Worm (Caenorhabditis elegans): ENCODE measurements around the gene K02E11.4.

Gene K02E11.4

ce11 chrV:14267326-14267942, 19.5 kb upstream of the K02E11.4 start:
- TF ChIP-seq W03F9.2 (tag; optimal IDR thresholded peaks at IDR 0.05): no peak
- TF ChIP-seq him-1 (tag; optimal IDR thresholded peaks at IDR 0.05): no peak
- TF ChIP-seq dao-5 (tag; optimal IDR thresholded peaks at IDR 0.05): no peak

ce11 chrV:14260831-14261230, 12.9 kb upstream of the K02E11.4 start, which contains the start of gene F40G12.2:
Gene F40G12.2, minus strand, starts transcription at chrV:14260931.
- TF ChIP-seq W03F9.2 (tag; optimal IDR thresholded peaks at IDR 0.05) (no peak), dao-5 (tag; optimal IDR thresholded peaks at IDR 0.05) (no peak), him-1 (tag; optimal IDR thresholded peaks at IDR 0.05) (no peak)

ce11 chrV:14256813-14257212, 8.9 kb upstream of the K02E11.4 start, which contains the start of gene sre-8:
Gene sre-8, plus strand, starts transcription at chrV:14257113.
- no peak for TF ChIP-seq W03F9.2 (tag; optimal IDR thresholded peaks at IDR 0.05)
- TF ChIP-seq dao-5 (tag; optimal IDR thresholded peaks at IDR 0.05): no peak
- TF ChIP-seq him-1 (tag; optimal IDR thresholded peaks at IDR 0.05): no peak

- TF ChIP-seq dao-5 (tag; optimal IDR thresholded peaks at IDR 0.05): no peak
- no peak for TF ChIP-seq W03F9.2 (tag; optimal IDR thresholded peaks at IDR 0.05)
- no peak for TF ChIP-seq him-1 (tag; optimal IDR thresholded peaks at IDR 0.05)
Observed at ce11 chrV:14254221-14254620, 6.3 kb upstream of the K02E11.4 start, which contains the start of gene K02E11.7. Gene K02E11.7, minus strand, starts transcription at chrV:14254321.

- TF ChIP-seq him-1 (tag; optimal IDR thresholded peaks at IDR 0.05): no peak
- no peak for TF ChIP-seq W03F9.2 (tag; optimal IDR thresholded peaks at IDR 0.05)
Observed at ce11 chrV:14252025-14252424, 4.1 kb upstream of the K02E11.4 start, which contains the start of gene K02E11.5. Gene K02E11.5, plus strand, starts transcription at chrV:14252325.

ce11 chrV:14248654-14249053, 729 bp upstream of the K02E11.4 start, which contains the start of gene K02E11.6:
Gene K02E11.6, plus strand, starts transcription at chrV:14248802.
- TF ChIP-seq W03F9.2 (tag; optimal IDR thresholded peaks at IDR 0.05) (no peak), him-1 (tag; optimal IDR thresholded peaks at IDR 0.05) (no peak), dao-5 (tag; optimal IDR thresholded peaks at IDR 0.05) (no peak)

ce11 chrV:14246761-14247160, 1.2 kb downstream of the K02E11.4 start, which contains the start of gene K02E11.3:
Gene K02E11.3, minus strand, starts transcription at chrV:14246861.
- TF ChIP-seq W03F9.2 (tag; optimal IDR thresholded peaks at IDR 0.05) (no peak), dao-5 (tag; optimal IDR thresholded peaks at IDR 0.05) (no peak), him-1 (tag; optimal IDR thresholded peaks at IDR 0.05) (no peak)

ce11 chrV:14243904-14244303, 4.0 kb downstream of the K02E11.4 start, which contains the start of gene sre-7:
Gene sre-7, plus strand, starts transcription at chrV:14244204.
- TF ChIP-seq W03F9.2 (tag; optimal IDR thresholded peaks at IDR 0.05) (no peak), him-1 (tag; optimal IDR thresholded peaks at IDR 0.05) (no peak), dao-5 (tag; optimal IDR thresholded peaks at IDR 0.05) (no peak)

ce11 chrV:14240694-14241201, 7.2 kb downstream of the K02E11.4 start, which contains the start of gene K02E11.10:
Gene K02E11.10, minus strand, starts transcription at chrV:14241151.
- TF ChIP-seq dao-5 (tag; optimal IDR thresholded peaks at IDR 0.05): no peak
- TF ChIP-seq him-1 (tag; optimal IDR thresholded peaks at IDR 0.05): no peak
- no peak for TF ChIP-seq W03F9.2 (tag; optimal IDR thresholded peaks at IDR 0.05)

ce11 chrV:14235942-14236341, 12.0 kb downstream of the K02E11.4 start, which contains the start of gene ent-3:
Gene ent-3, minus strand, starts transcription at chrV:14236042.
- no peak for TF ChIP-seq him-1 (tag; optimal IDR thresholded peaks at IDR 0.05)
- TF ChIP-seq W03F9.2 (tag; optimal IDR thresholded peaks at IDR 0.05): no peak
- no peak for TF ChIP-seq dao-5 (tag; optimal IDR thresholded peaks at IDR 0.05)

- no peak for TF ChIP-seq dao-5 (tag; optimal IDR thresholded peaks at IDR 0.05)
- TF ChIP-seq him-1 (tag; optimal IDR thresholded peaks at IDR 0.05): no peak
- TF ChIP-seq W03F9.2 (tag; optimal IDR thresholded peaks at IDR 0.05): no peak
Observed at ce11 chrV:14231656-14232055, 16.3 kb downstream of the K02E11.4 start.

ce11 chrV:14230788-14231583, 16.9 kb downstream of the K02E11.4 start:
- TF ChIP-seq him-1 (tag; optimal IDR thresholded peaks at IDR 0.05): no peak
- no peak for TF ChIP-seq dao-5 (tag; optimal IDR thresholded peaks at IDR 0.05)
- TF ChIP-seq W03F9.2 (tag; optimal IDR thresholded peaks at IDR 0.05): no peak

ce11 chrV:14226373-14226772, 21.6 kb downstream of the K02E11.4 start, which contains the start of gene nep-21:
Gene nep-21, minus strand, starts transcription at chrV:14226473.
- TF ChIP-seq W03F9.2 (tag; optimal IDR thresholded peaks at IDR 0.05): no peak
- no peak for TF ChIP-seq dao-5 (tag; optimal IDR thresholded peaks at IDR 0.05)

- TF ChIP-seq him-1 (tag; optimal IDR thresholded peaks at IDR 0.05) (no peak), W03F9.2 (tag; optimal IDR thresholded peaks at IDR 0.05) (no peak), dao-5 (tag; optimal IDR thresholded peaks at IDR 0.05) (no peak)
Observed at ce11 chrV:14223141-14223540, 24.8 kb downstream of the K02E11.4 start.

Data from whole organism, L4/young adult.